Worm (Caenorhabditis elegans) whole organism, early embryonic: Measurements from ENCODE around the gene col-144.

Experiments
- B0310.2 ChIP-seq: sonication (generic microtip); optimal IDR thresholded peaks from 2 replicates; lab custom pipeline; 2016; ENCODE audit warnings: mild to moderate bottlenecking, missing genetic modification characterization, missing compliant biosample characterization
- F13C5.2 ChIP-seq: sonication (generic microtip); optimal IDR thresholded peaks from 2 replicates; lab custom pipeline; 2017; ENCODE audit warnings: mild to moderate bottlenecking, missing genetic modification characterization, inconsistent platforms, missing compliant biosample characterization
- ama-1 ChIP-seq: fragments of 150-350 bp; optimal IDR thresholded peaks from 2 replicates; lab custom pipeline; 2014
- ets-7 ChIP-seq: sonication (generic microtip); optimal IDR thresholded peaks from 2 replicates; lab custom pipeline; 2016; ENCODE audit warnings: missing genotype, missing genetic modification characterization, missing compliant biosample characterization
- hmbx-1 ChIP-seq: sonication (generic microtip); optimal IDR thresholded peaks from 2 replicates; lab custom pipeline; 2016; ENCODE audit warnings: mild to moderate bottlenecking, missing genetic modification characterization, missing compliant biosample characterization
- hmg-4 ChIP-seq: fragments of 200-800 bp; sonication (Bioruptor generic); optimal IDR thresholded peaks from 2 replicates; lab custom pipeline; 2018; ENCODE audit warnings: mild to moderate bottlenecking, missing genetic modification characterization, missing compliant biosample characterization

ce11 chrV:9148151-9148550 is 12.3 kb downstream of the col-144 start:
- TF ChIP-seq hmbx-1 (tag; lab: Kevin White, UChicago) (no peak), ama-1 (lab: Kevin White, UChicago) (no peak), ets-7 (tag; lab: Kevin White, UChicago) (no peak), F13C5.2 (tag; lab: Kevin White, UChicago) (no peak), B0310.2 (no peak), hmg-4 (GFP tag; lab: Kevin White, UChicago) (no peak)
